Fruit fly (Drosophila melanogaster) whole organism, embryonic: ENCODE measurements around the gene CG13984.
A peak's percentile ranks its signal among the peaks of the same experiment; 100 is the strongest.

Source experiments
- Asciz ChIP-seq: fragments of 200-800 bp; sonication (Bioruptor generic); optimal IDR thresholded peaks from 2 replicates; lab custom pipeline; 2017; ENCODE audit warnings: missing biosample characterization, mild to moderate bottlenecking, missing genetic modification characterization, missing genetic modification reagents
- CG10366 ChIP-seq: fragments of 200-800 bp; sonication (Bioruptor generic); IDR thresholded peaks from 2 replicates; pipeline ENCODE4 v1.3.6; 2022; ENCODE audit warnings: missing biosample characterization, missing genetic modification characterization
- CG11723 ChIP-seq: fragments of 200-800 bp; sonication (Bioruptor generic); optimal IDR thresholded peaks from 2 replicates; lab custom pipeline; 2017; ENCODE audit warnings: missing biosample characterization, mild to moderate bottlenecking, missing genetic modification characterization
- CG12744 ChIP-seq: fragments of 200-800 bp; sonication (Bioruptor generic); optimal IDR thresholded peaks from 2 replicates; lab custom pipeline; 2016; ENCODE audit warnings: missing biosample characterization, missing genetic modification characterization
- CG17328 ChIP-seq: fragments of 200-800 bp; sonication (Bioruptor generic); IDR thresholded peaks from 2 replicates; pipeline ENCODE4 v1.3.6; 2022; ENCODE audit warnings: missing biosample characterization, missing genetic modification characterization
- CG2678 ChIP-seq: fragments of 200-800 bp; sonication (Bioruptor generic); optimal IDR thresholded peaks from 3 replicates; lab custom pipeline; 2019; ENCODE audit warnings: missing biosample characterization, mild to moderate bottlenecking, missing genetic modification characterization, moderate library complexity
- CG2712 ChIP-seq: fragments of 200-800 bp; optimal IDR thresholded peaks from 3 replicates; lab custom pipeline; 2019; ENCODE audit warnings: missing biosample characterization, mild to moderate bottlenecking, missing genetic modification characterization, moderate library complexity
- CG2875 ChIP-seq: fragments of 200-800 bp; sonication (Bioruptor generic); optimal IDR thresholded peaks from 2 replicates; lab custom pipeline; 2017; ENCODE audit warnings: missing biosample characterization, mild to moderate bottlenecking, missing genetic modification characterization, missing genetic modification reagents
- CG33213 ChIP-seq: fragments of 200-800 bp; sonication (Bioruptor generic); optimal IDR thresholded peaks from 3 replicates; lab custom pipeline; 2016; ENCODE audit warnings: missing biosample characterization, missing genetic modification characterization
- CG4820 ChIP-seq: fragments of 200-800 bp; sonication (Bioruptor generic); optimal IDR thresholded peaks from 3 replicates; lab custom pipeline; 2016; ENCODE audit warnings: missing biosample characterization, missing genetic modification characterization
- CG6654 ChIP-seq: fragments of 200-800 bp; sonication (Bioruptor generic); optimal IDR thresholded peaks from 2 replicates; lab custom pipeline; 2017; ENCODE audit warnings: missing biosample characterization, mild to moderate bottlenecking, missing genetic modification characterization
- CG7271 ChIP-seq: fragments of 200-800 bp; sonication (Bioruptor generic); optimal IDR thresholded peaks from 2 replicates; lab custom pipeline; 2018; ENCODE audit warnings: missing biosample characterization, mild to moderate bottlenecking, missing genetic modification characterization, moderate library complexity
- CG7963 ChIP-seq: fragments of 200-800 bp; sonication (Bioruptor generic); IDR thresholded peaks from 3 replicates; pipeline ENCODE4 v1.3.6; 2022; ENCODE audit warnings: missing biosample characterization, missing genetic modification characterization; ENCODE audit not compliant: partially characterized antibody
- CG8089 ChIP-seq: fragments of 200-800 bp; sonication (Bioruptor generic); optimal IDR thresholded peaks from 3 replicates; lab custom pipeline; 2016; ENCODE audit warnings: missing biosample characterization, missing genetic modification characterization
- CG9727 ChIP-seq: fragments of 200-800 bp; sonication (Bioruptor generic); optimal IDR thresholded peaks from 3 replicates; lab custom pipeline; 2017; ENCODE audit warnings: missing biosample characterization, mild to moderate bottlenecking, missing genetic modification characterization
- Dek ChIP-seq: fragments of 200-800 bp; sonication (Bioruptor generic); optimal IDR thresholded peaks from 3 replicates; lab custom pipeline; 2019; ENCODE audit warnings: missing biosample characterization, mild to moderate bottlenecking, missing genetic modification characterization, moderate library complexity
- Dip3 ChIP-seq: fragments of 200-800 bp; sonication (Bioruptor generic); optimal IDR thresholded peaks from 3 replicates; lab custom pipeline; 2016; ENCODE audit warnings: missing biosample characterization, missing genetic modification characterization
- Doc2 ChIP-seq: fragments of 200-800 bp; sonication (Bioruptor generic); IDR thresholded peaks from 2 replicates; pipeline ENCODE4 v1.3.6; 2022; ENCODE audit warnings: missing biosample characterization, missing genetic modification characterization
- Dp ChIP-seq: fragments of 200-800 bp; sonication (Bioruptor generic); optimal IDR thresholded peaks from 2 replicates; lab custom pipeline; 2018; ENCODE audit warnings: missing biosample characterization, mild to moderate bottlenecking, missing genetic modification characterization, moderate library complexity
- Fer3 ChIP-seq: fragments of 200-800 bp; sonication (Bioruptor generic); optimal IDR thresholded peaks from 2 replicates; lab custom pipeline; 2018; ENCODE audit warnings: missing biosample characterization, mild to moderate bottlenecking, missing genetic modification characterization, moderate library complexity
- HHEX ChIP-seq: fragments of 200-800 bp; sonication (Bioruptor generic); optimal IDR thresholded peaks from 3 replicates; lab custom pipeline; 2017; ENCODE audit warnings: missing biosample characterization, mild to moderate bottlenecking, missing genetic modification characterization, missing genetic modification reagents
- Jarid2 ChIP-seq: fragments of 200-800 bp; sonication (Bioruptor generic); optimal IDR thresholded peaks from 3 replicates; lab custom pipeline; 2017; ENCODE audit warnings: mild to moderate bottlenecking, missing biosample characterization, missing genetic modification reagents, missing genetic modification characterization
- Lhr ChIP-seq: fragments of 200-800 bp; sonication (Bioruptor generic); optimal IDR thresholded peaks from 3 replicates; lab custom pipeline; 2017; ENCODE audit warnings: mild to moderate bottlenecking, missing biosample characterization, missing genetic modification reagents, missing genetic modification characterization
- Meics ChIP-seq: fragments of 200-800 bp; sonication (Bioruptor generic); optimal IDR thresholded peaks from 2 replicates; lab custom pipeline; 2017; ENCODE audit warnings: missing biosample characterization, mild to moderate bottlenecking, missing genetic modification characterization
- Mrtf ChIP-seq: fragments of 200-800 bp; sonication (Bioruptor generic); IDR thresholded peaks from 3 replicates; pipeline ENCODE4 v1.3.6; 2022; ENCODE audit warnings: missing biosample characterization, missing genetic modification characterization
- NFAT ChIP-seq: fragments of 200-800 bp; sonication (Bioruptor generic); IDR thresholded peaks from 2 replicates; pipeline ENCODE4 v1.3.6; 2022; ENCODE audit warnings: missing biosample characterization, missing genetic modification characterization
- NK7.1 ChIP-seq: fragments of 200-800 bp; sonication (Bioruptor generic); optimal IDR thresholded peaks from 3 replicates; lab custom pipeline; 2016; ENCODE audit warnings: missing biosample characterization, missing genetic modification characterization
- Opbp ChIP-seq: fragments of 200-800 bp; sonication (Bioruptor generic); IDR thresholded peaks from 3 replicates; pipeline ENCODE4 v1.3.6; 2022; ENCODE audit warnings: missing biosample characterization, missing genetic modification characterization; ENCODE audit not compliant: partially characterized antibody
- Pdp1 ChIP-seq, 2 experiments: fragments of 200-800 bp; sonication (Bioruptor generic); optimal IDR thresholded peaks; 3 replicates each; lab custom pipeline; 2016; ENCODE audit warnings: missing biosample characterization in 2 of 2, missing genetic modification characterization in 2 of 2, mild to moderate bottlenecking in 1 of 2, moderate library complexity in 1 of 2
- Sox102F ChIP-seq: fragments of 200-800 bp; sonication (Bioruptor generic); optimal IDR thresholded peaks from 2 replicates; lab custom pipeline; 2018; ENCODE audit warnings: missing biosample characterization, mild to moderate bottlenecking, missing genetic modification characterization, moderate library complexity
- Xbp1 ChIP-seq: fragments of 200-800 bp; sonication (Bioruptor generic); optimal IDR thresholded peaks from 3 replicates; lab custom pipeline; 2016; ENCODE audit warnings: missing biosample characterization, mild to moderate bottlenecking, missing genetic modification characterization
- ap ChIP-seq: fragments of 200-800 bp; sonication (Bioruptor generic); IDR thresholded peaks from 2 replicates; pipeline ENCODE4 v1.3.6; 2022; ENCODE audit warnings: missing biosample characterization, missing genetic modification characterization
- ash1 ChIP-seq: fragments of 200-800 bp; sonication (Bioruptor generic); optimal IDR thresholded peaks from 2 replicates; lab custom pipeline; 2018; ENCODE audit warnings: missing biosample characterization, mild to moderate bottlenecking, missing genetic modification characterization
- dmrt11E ChIP-seq: fragments of 200-800 bp; sonication (Bioruptor generic); optimal IDR thresholded peaks from 3 replicates; lab custom pipeline; 2018; ENCODE audit warnings: missing biosample characterization, mild to moderate bottlenecking, missing genetic modification characterization, moderate library complexity
- eve ChIP-seq, 2 experiments: fragments of >200 bp; optimal IDR thresholded peaks; 2 replicates each; lab custom pipeline; 2017; ENCODE audit warnings: missing biosample characterization in 2 of 2, missing genetic modification characterization in 2 of 2
- ind ChIP-seq: fragments of 200-800 bp; sonication (Bioruptor generic); optimal IDR thresholded peaks from 3 replicates; lab custom pipeline; 2016; ENCODE audit warnings: missing biosample characterization, missing genetic modification characterization
- kah ChIP-seq: fragments of 200-800 bp; sonication (Bioruptor generic); optimal IDR thresholded peaks from 2 replicates; lab custom pipeline; 2018; ENCODE audit warnings: missing biosample characterization, mild to moderate bottlenecking, missing genetic modification characterization
- lab ChIP-seq: fragments of 200-800 bp; sonication (Bioruptor generic); optimal IDR thresholded peaks from 3 replicates; lab custom pipeline; 2017; ENCODE audit warnings: missing biosample characterization, missing genetic modification characterization, mild to moderate bottlenecking, moderate library complexity, missing genetic modification reagents
- maf-S ChIP-seq: fragments of 200-800 bp; sonication (Bioruptor generic); optimal IDR thresholded peaks from 2 replicates; lab custom pipeline; 2016; ENCODE audit warnings: missing biosample characterization, missing genetic modification characterization
- nau ChIP-seq: fragments of 200-800 bp; sonication (Bioruptor generic); optimal IDR thresholded peaks from 3 replicates; lab custom pipeline; 2017; ENCODE audit warnings: missing biosample characterization, mild to moderate bottlenecking, missing genetic modification characterization, missing genetic modification reagents
- nmo ChIP-seq: fragments of 200-800 bp; sonication (Bioruptor generic); optimal IDR thresholded peaks from 2 replicates; lab custom pipeline; 2018; ENCODE audit warnings: missing biosample characterization, mild to moderate bottlenecking, missing genetic modification characterization, moderate library complexity
- onecut ChIP-seq: fragments of 200-800 bp; sonication (Bioruptor generic); IDR thresholded peaks from 2 replicates; pipeline ENCODE4 v1.3.6; 2022; ENCODE audit warnings: missing biosample characterization, missing genetic modification characterization
- otp ChIP-seq: fragments of 200-800 bp; sonication (Bioruptor generic); IDR thresholded peaks from 3 replicates; pipeline ENCODE4, ENCODE4 v1.3.6; 2022; ENCODE audit warnings: missing biosample characterization, missing genetic modification characterization
- pho ChIP-seq: fragments of 200-800 bp; sonication (Bioruptor generic); optimal IDR thresholded peaks from 2 replicates; lab custom pipeline; 2016; ENCODE audit warnings: missing biosample characterization, missing genetic modification characterization
- sug ChIP-seq: fragments of 200-800 bp; optimal IDR thresholded peaks from 2 replicates; lab custom pipeline; 2019; ENCODE audit warnings: missing biosample characterization, mild to moderate bottlenecking, missing genetic modification characterization, moderate library complexity
- tx ChIP-seq: fragments of 200-800 bp; sonication (Bioruptor generic); optimal IDR thresholded peaks from 2 replicates; lab custom pipeline; 2016; ENCODE audit warnings: missing biosample characterization, missing genetic modification characterization
- vvl ChIP-seq: fragments of 200-800 bp; sonication (Bioruptor generic); IDR thresholded peaks from 2 replicates; pipeline ENCODE4 v1.3.6; 2022; ENCODE audit warnings: missing biosample characterization, missing genetic modification characterization
- zen ChIP-seq: fragments of 200-800 bp; sonication (Bioruptor generic); optimal IDR thresholded peaks from 3 replicates; lab custom pipeline; 2018; ENCODE audit warnings: missing biosample characterization, mild to moderate bottlenecking, missing genetic modification characterization, moderate library complexity

Gene CG13984

DNA sequence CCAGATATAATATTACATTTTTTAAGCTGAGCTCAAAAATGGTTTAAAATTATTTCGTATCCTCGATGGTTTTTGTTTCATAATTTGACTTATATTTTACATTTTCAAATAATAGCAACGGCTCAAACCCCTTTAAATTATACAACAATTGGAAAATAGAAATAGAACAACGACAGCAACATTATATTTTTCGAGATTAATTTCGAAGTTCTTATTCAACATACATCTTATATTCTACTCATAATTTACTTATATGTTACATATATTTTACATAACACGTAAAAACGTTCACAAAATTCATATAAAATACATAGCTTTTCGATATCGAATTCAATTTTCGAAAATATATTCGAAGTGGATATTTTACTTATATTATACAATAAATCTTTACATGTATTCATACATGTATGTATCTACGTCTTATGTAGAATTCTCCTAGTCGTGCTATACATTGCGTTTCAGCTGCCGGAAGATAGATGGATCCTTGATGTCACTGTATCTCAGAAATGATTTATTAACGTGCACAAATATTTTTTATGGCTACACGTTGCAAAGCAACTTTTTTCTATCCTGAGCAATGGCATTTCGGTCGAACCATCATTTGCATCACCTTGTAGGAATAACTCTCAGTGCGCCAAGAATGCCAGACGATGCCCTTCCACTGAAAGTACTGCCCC, 48.2 kb downstream of the CG13984 start (continued):
- TF ChIP-seq nau (GFP tag; lab: Kevin White, UChicago) = peak; percentile 32
- peak; percentile 54 for TF ChIP-seq CG4820
- TF ChIP-seq dmrt11E = peak; percentile 44
- no peak for TF ChIP-seq tx (GFP tag; lab: Kevin White, UChicago)
- peak; percentile 20 for TF ChIP-seq CG33213
- TF ChIP-seq Meics (GFP tag; lab: Kevin White, UChicago) = peak; percentile 58
- peak; percentile 68 for TF ChIP-seq zen (tag; lab: Kevin White, UChicago)
- TF ChIP-seq CG10366 (GFP tag; lab: Robert Waterston, UW) = peak; percentile 10; the same call in 1 of the 2 replicates
- peak; percentile 34 for TF ChIP-seq sug
- peak; percentile 36 for TF ChIP-seq CG2678 (tag; lab: Kevin White, UChicago)
- no peak for TF ChIP-seq Dek (tag; lab: Kevin White, UChicago)
- TF ChIP-seq Asciz (GFP tag; lab: Kevin White, UChicago) = peak; percentile 44
- peak; percentile 22 for TF ChIP-seq HHEX (GFP tag; lab: Kevin White, UChicago)
- no peak for TF ChIP-seq Dip3 (GFP tag; lab: Kevin White, UChicago)
- TF ChIP-seq kah (GFP tag; lab: Kevin White, UChicago) = peak; percentile 33
- TF ChIP-seq Opbp (GFP tag; lab: Robert Waterston, UW) = peak; percentile 60; the same call in 2 of the 3 replicates
- peak; percentile 29; the same call in 1 of the 2 replicates for TF ChIP-seq vvl (GFP tag; lab: Robert Waterston, UW)
- TF ChIP-seq CG2875 = peak; percentile 48
- no peak for TF ChIP-seq Doc2 (GFP tag; lab: Robert Waterston, UW)
- peak; percentile 25 for TF ChIP-seq Jarid2 (GFP tag; lab: Kevin White, UChicago)
- TF ChIP-seq otp (GFP tag; lab: Robert Waterston, UW) = 0 out of 3 replicates have a peak, but pooled peaks have one; percentile 26
- peak; percentile 49 for TF ChIP-seq Fer3 (tag; lab: Kevin White, UChicago)
- peak; percentile 10 for TF ChIP-seq CG6654 (GFP tag; lab: Kevin White, UChicago)
- no peak for TF ChIP-seq Dp
- TF ChIP-seq CG7963 (GFP tag; lab: Robert Waterston, UW) = no peak
- TF ChIP-seq NFAT = peak; percentile 53; the same call in 1 of the 2 replicates
- TF ChIP-seq eve (GFP tag; optimal IDR thresholded peaks at IDR 0.05; lab: Kevin White, UChicago) = no peak
- TF ChIP-seq ash1 (GFP tag; lab: Kevin White, UChicago) = no peak
- peak; percentile 42 for TF ChIP-seq CG7271 (tag; lab: Kevin White, UChicago)
- peak; percentile 9 for TF ChIP-seq maf-S
- peak; percentile 68 for TF ChIP-seq lab (GFP tag; lab: Kevin White, UChicago)
- peak; percentile 45 for TF ChIP-seq Lhr (GFP tag; lab: Kevin White, UChicago)
- TF ChIP-seq CG8089 = no peak
- TF ChIP-seq Xbp1 (GFP tag; lab: Kevin White, UChicago) = peak; percentile 54
- TF ChIP-seq CG17328 (GFP tag; lab: Robert Waterston, UW) = peak; percentile 55
- TF ChIP-seq NK7.1 = no peak
- TF ChIP-seq Mrtf (GFP tag; lab: Robert Waterston, UW) = peak; percentile 22; the same call in 1 of the 3 replicates
- TF ChIP-seq CG2712 (tag; lab: Kevin White, UChicago) = peak; percentile 61
- no peak for TF ChIP-seq CG11723 (GFP tag; lab: Kevin White, UChicago)
- no peak for TF ChIP-seq pho (GFP tag; lab: Kevin White, UChicago)
- TF ChIP-seq Pdp1 (GFP tag; optimal IDR thresholded peaks at IDR 0.05; lab: Kevin White, UChicago) = peak in 1 of 2 experiments; percentile 28
- TF ChIP-seq CG12744 (GFP tag; lab: Kevin White, UChicago) = no peak
- peak; percentile 23; the same call in 1 of the 2 replicates for TF ChIP-seq ap (GFP tag; lab: Robert Waterston, UW)
- TF ChIP-seq ind (GFP tag; lab: Kevin White, UChicago) = peak; percentile 34
- peak; percentile 39 for TF ChIP-seq nmo (GFP tag; lab: Kevin White, UChicago)
- peak; percentile 44 for TF ChIP-seq onecut
- peak; percentile 53 for TF ChIP-seq Sox102F (GFP tag; lab: Kevin White, UChicago)
- TF ChIP-seq CG9727 = peak; percentile 41
